Worm (Caenorhabditis elegans) whole organism, L4/young adult: ENCODE data around the gene vps-8.

Experiments
- W03F9.2 ChIP-seq: fragments of 150-350 bp; optimal IDR thresholded peaks from 2 replicates; lab custom pipeline; 2014; ENCODE audit warnings: missing biosample characterization, missing genetic modification characterization
- dao-5 ChIP-seq: sonication (generic microtip); optimal IDR thresholded peaks from 2 replicates; lab custom pipeline; 2016; ENCODE audit warnings: missing genotype, missing genetic modification characterization, moderate library complexity, missing compliant biosample characterization
- him-1 ChIP-seq: sonication (generic microtip); optimal IDR thresholded peaks from 2 replicates; lab custom pipeline; 2016; ENCODE audit warnings: missing genotype, missing genetic modification reagents, missing genetic modification characterization, missing compliant biosample characterization

DNA sequence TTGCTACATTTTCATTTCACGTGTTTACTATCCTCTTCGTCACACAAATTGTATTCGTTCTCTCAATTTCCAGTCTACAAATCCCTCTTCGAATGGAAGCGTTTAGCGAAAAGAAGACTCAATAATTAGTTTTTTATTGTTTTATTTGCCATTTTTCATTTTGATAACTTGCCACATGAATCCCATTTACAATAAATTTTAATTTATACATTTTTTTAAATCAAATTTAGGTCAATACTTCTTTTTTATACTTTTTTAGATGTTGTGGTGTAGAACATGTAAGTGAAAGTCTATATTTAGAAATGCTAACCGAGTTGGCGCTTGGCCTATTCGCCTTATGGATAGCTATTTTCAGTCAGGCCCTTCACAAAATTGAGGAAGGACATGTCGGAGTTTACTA, 11.8 kb upstream of the vps-8 start, which contains the start of gene erl-1:
- TF ChIP-seq dao-5 (tag; lab: Kevin White, UChicago) (no peak), him-1 (tag; lab: Kevin White, UChicago) (no peak), W03F9.2 (no peak)
